Fruit fly (Drosophila melanogaster) whole organism, pupa: ENCODE data around the gene AIF.
A peak's percentile ranks its signal among the peaks of the same experiment; 100 is the strongest.

ENCODE experiments used
- CG10348 ChIP-seq: fragments of 200-800 bp; sonication (Bioruptor generic); IDR thresholded peaks from 2 replicates; pipeline ENCODE4 v1.3.6; 2022; ENCODE audit warnings: missing biosample characterization, missing genetic modification characterization
- CG12605 ChIP-seq: fragments of 200-800 bp; sonication (Bioruptor generic); IDR thresholded peaks from 2 replicates; pipeline ENCODE4 v1.3.6; 2022; ENCODE audit warnings: missing biosample characterization, missing genetic modification characterization
- CG13204 ChIP-seq: fragments of 200-800 bp; sonication (Bioruptor generic); optimal IDR thresholded peaks from 2 replicates; lab custom pipeline; 2018; ENCODE audit warnings: missing biosample characterization, mild to moderate bottlenecking, missing genetic modification characterization, moderate library complexity
- CG14655 ChIP-seq: fragments of 200-800 bp; sonication (Bioruptor generic); optimal IDR thresholded peaks from 3 replicates; lab custom pipeline; 2017; ENCODE audit warnings: mild to moderate bottlenecking, missing biosample characterization, missing genetic modification reagents, missing genetic modification characterization
- CG15710 ChIP-seq: fragments of 200-800 bp; sonication (Bioruptor generic); optimal IDR thresholded peaks from 2 replicates; lab custom pipeline; 2018; ENCODE audit warnings: missing biosample characterization, mild to moderate bottlenecking, missing genetic modification characterization, moderate library complexity
- CG17806 ChIP-seq: fragments of 200-800 bp; sonication (Bioruptor generic); optimal IDR thresholded peaks from 2 replicates; lab custom pipeline; 2018; ENCODE audit warnings: missing biosample characterization, mild to moderate bottlenecking, missing genetic modification characterization, moderate library complexity
- CG32121 ChIP-seq: fragments of 200-800 bp; sonication (Bioruptor generic); IDR thresholded peaks from 2 replicates; pipeline ENCODE4 v1.3.6; 2022; ENCODE audit warnings: missing biosample characterization, missing genetic modification characterization
- CG34367 ChIP-seq: fragments of 200-800 bp; sonication (Bioruptor generic); optimal IDR thresholded peaks from 2 replicates; lab custom pipeline; 2018; ENCODE audit warnings: missing biosample characterization, mild to moderate bottlenecking, missing genetic modification characterization
- CG4496 ChIP-seq: fragments of 200-800 bp; sonication (Bioruptor generic); IDR thresholded peaks from 3 replicates; pipeline ENCODE4 v1.3.6; 2022; ENCODE audit warnings: missing biosample characterization, missing genetic modification characterization
- CG8159 ChIP-seq: fragments of 200-800 bp; sonication (Bioruptor generic); optimal IDR thresholded peaks from 3 replicates; lab custom pipeline; 2018; ENCODE audit warnings: missing biosample characterization, mild to moderate bottlenecking, missing genetic modification characterization, moderate library complexity
- CG8301 ChIP-seq: fragments of 200-800 bp; sonication (Bioruptor generic); optimal IDR thresholded peaks from 2 replicates; lab custom pipeline; 2018; ENCODE audit warnings: missing biosample characterization, mild to moderate bottlenecking, missing genetic modification characterization
- CG9948 ChIP-seq: fragments of 200-800 bp; sonication (Bioruptor generic); optimal IDR thresholded peaks from 2 replicates; lab custom pipeline; 2018; ENCODE audit warnings: missing biosample characterization, mild to moderate bottlenecking, missing genetic modification characterization, moderate library complexity
- D1 ChIP-seq: fragments of 200-800 bp; sonication (Bioruptor generic); optimal IDR thresholded peaks from 2 replicates; lab custom pipeline; 2018; ENCODE audit warnings: missing biosample characterization, mild to moderate bottlenecking, missing genetic modification characterization, moderate library complexity
- EcR ChIP-seq: fragments of 200-800 bp; sonication (Bioruptor generic); optimal IDR thresholded peaks from 3 replicates; lab custom pipeline; 2019; ENCODE audit warnings: missing biosample characterization, missing genetic modification characterization, mild to moderate bottlenecking, moderate library complexity, missing genetic modification reagents
- Ets98B ChIP-seq: fragments of 200-800 bp; sonication (Bioruptor generic); IDR thresholded peaks from 2 replicates; pipeline ENCODE4 v1.3.6; 2022; ENCODE audit warnings: missing biosample characterization, missing genetic modification characterization
- Pif1A ChIP-seq: fragments of 200-800 bp; sonication (Bioruptor generic); optimal IDR thresholded peaks from 3 replicates; lab custom pipeline; 2016; ENCODE audit warnings: missing biosample characterization, missing genetic modification characterization
- Pif1B ChIP-seq: fragments of 200-800 bp; sonication (Bioruptor generic); optimal IDR thresholded peaks from 3 replicates; lab custom pipeline; 2016; ENCODE audit warnings: missing biosample characterization, missing genetic modification characterization
- Snoo ChIP-seq: fragments of 200-800 bp; sonication (Bioruptor generic); optimal IDR thresholded peaks from 3 replicates; lab custom pipeline; 2017; ENCODE audit warnings: missing biosample characterization, mild to moderate bottlenecking, missing genetic modification characterization, inconsistent platforms
- fd96Ca ChIP-seq: fragments of 200-800 bp; sonication (Bioruptor generic); IDR thresholded peaks from 3 replicates; pipeline ENCODE4 v1.3.6; 2022; ENCODE audit warnings: missing biosample characterization, missing genetic modification characterization
- gl ChIP-seq: fragments of 200-800 bp; sonication (Bioruptor generic); optimal IDR thresholded peaks from 2 replicates; lab custom pipeline; 2018; ENCODE audit warnings: missing biosample characterization, mild to moderate bottlenecking, missing genetic modification characterization
- rn ChIP-seq: fragments of 200-800 bp; sonication (Bioruptor generic); IDR thresholded peaks from 2 replicates; pipeline ENCODE4 v1.3.6; 2022; ENCODE audit warnings: missing biosample characterization, missing genetic modification characterization

AIF gene

dm6 chr2L:2175930-2176643 lies 24.5 kb downstream of the AIF start:
- TF ChIP-seq Snoo (tag; lab: Kevin White, UChicago) = peak; percentile 20
- peak; percentile 73 for TF ChIP-seq CG12605
- peak; percentile 33 for TF ChIP-seq CG17806 (tag; lab: Kevin White, UChicago)
- peak; percentile 44; the same call in 2 of the 3 replicates for TF ChIP-seq CG4496 (GFP tag; lab: Robert Waterston, UW)
- peak; percentile 63 for TF ChIP-seq CG14655
- no peak for TF ChIP-seq CG10348 (GFP tag; lab: Robert Waterston, UW)
- TF ChIP-seq D1 (tag; lab: Kevin White, UChicago) = peak; percentile 49
- peak; percentile 46 for TF ChIP-seq CG9948 (tag; lab: Kevin White, UChicago)
- TF ChIP-seq rn = no peak
- peak; percentile 60 for TF ChIP-seq CG13204
- no peak for TF ChIP-seq EcR (GFP tag; lab: Kevin White, UChicago)
- TF ChIP-seq Ets98B (GFP tag; lab: Robert Waterston, UW) = peak; percentile 23; the same call in 1 of the 2 replicates
- TF ChIP-seq fd96Ca = peak; percentile 17; the same call in 1 of the 3 replicates
- TF ChIP-seq Pif1A = peak; percentile 53
- TF ChIP-seq CG8159 (tag; lab: Kevin White, UChicago) = peak; percentile 73
- TF ChIP-seq CG8301 (tag; lab: Kevin White, UChicago) = peak; percentile 46
- peak; percentile 38 for TF ChIP-seq CG34367
- TF ChIP-seq CG15710 (tag; lab: Kevin White, UChicago) = peak; percentile 52
- peak; percentile 56 for TF ChIP-seq gl
- TF ChIP-seq Pif1B (GFP tag; lab: Kevin White, UChicago) = peak; percentile 60
- peak; percentile 45 for TF ChIP-seq CG32121

DNA sequence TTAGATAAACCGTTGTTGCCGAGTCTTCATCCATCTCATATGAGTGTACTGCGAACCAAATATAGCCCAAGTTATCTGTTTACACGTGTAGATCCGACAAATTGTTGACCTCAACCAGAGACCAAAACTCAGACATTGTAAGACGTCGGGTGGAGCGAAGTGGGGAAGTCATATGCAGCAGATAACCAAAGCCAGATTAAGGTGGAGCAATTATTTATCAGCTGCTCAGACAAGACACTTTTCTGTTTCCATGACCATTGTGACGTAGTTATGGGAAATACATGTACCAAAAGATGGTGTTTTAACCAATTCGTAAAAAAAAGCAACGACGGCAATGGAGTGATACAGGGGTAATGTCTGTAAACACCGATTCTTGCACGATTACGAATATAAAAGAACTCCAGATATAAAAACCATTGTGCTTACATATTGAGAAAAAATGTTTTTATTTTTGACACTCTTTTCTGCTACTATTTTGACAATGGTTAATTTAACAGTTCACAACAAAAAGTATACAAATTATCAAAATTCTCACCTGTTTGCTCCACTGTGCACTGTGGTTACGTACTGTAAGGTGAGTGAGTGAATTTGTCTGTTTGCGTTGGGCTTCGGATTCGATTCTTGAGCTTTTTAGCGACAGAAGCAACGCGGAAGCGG lies 25.9 kb downstream of the AIF start:
- peak; percentile 33; the same call in 1 of the 2 replicates for TF ChIP-seq rn
- peak; percentile 66 for TF ChIP-seq CG8159 (tag; lab: Kevin White, UChicago)
- TF ChIP-seq CG34367 = peak; percentile 41
- TF ChIP-seq Pif1B (GFP tag; lab: Kevin White, UChicago) = peak; percentile 64
- no peak for TF ChIP-seq D1 (tag; lab: Kevin White, UChicago)
- no peak for TF ChIP-seq CG10348 (GFP tag; lab: Robert Waterston, UW)
- TF ChIP-seq Snoo (tag; lab: Kevin White, UChicago) = peak; percentile 75
- TF ChIP-seq fd96Ca = no peak
- no peak for TF ChIP-seq Ets98B (GFP tag; lab: Robert Waterston, UW)
- TF ChIP-seq CG32121 = no peak
- TF ChIP-seq CG9948 (tag; lab: Kevin White, UChicago) = peak; percentile 42
- peak; percentile 68 for TF ChIP-seq Pif1A
- no peak for TF ChIP-seq CG12605
- peak; percentile 45 for TF ChIP-seq CG15710 (tag; lab: Kevin White, UChicago)
- peak; percentile 69; the same call in 2 of the 3 replicates for TF ChIP-seq CG4496 (GFP tag; lab: Robert Waterston, UW)
- peak; percentile 50 for TF ChIP-seq CG8301 (tag; lab: Kevin White, UChicago)
- TF ChIP-seq gl = no peak
- TF ChIP-seq CG17806 (tag; lab: Kevin White, UChicago) = peak; percentile 41
- TF ChIP-seq CG13204 = no peak
- TF ChIP-seq EcR (GFP tag; lab: Kevin White, UChicago) = no peak
- peak; percentile 58 for TF ChIP-seq CG14655
- TF ChIP-seq, all 21 proteins: peak for 12

- peak; percentile 24 for TF ChIP-seq CG8159 (tag; lab: Kevin White, UChicago)
- TF ChIP-seq CG32121 = no peak
- TF ChIP-seq Ets98B (GFP tag; lab: Robert Waterston, UW) = no peak
- peak; percentile 10 for TF ChIP-seq CG8301 (tag; lab: Kevin White, UChicago)
- TF ChIP-seq Snoo (tag; lab: Kevin White, UChicago) = peak; percentile 30
- peak; percentile 42 for TF ChIP-seq CG34367
- peak; percentile 5 for TF ChIP-seq CG9948 (tag; lab: Kevin White, UChicago)
- no peak for TF ChIP-seq CG10348 (GFP tag; lab: Robert Waterston, UW)
- TF ChIP-seq EcR (GFP tag; lab: Kevin White, UChicago) = peak; percentile 77
- peak; percentile 57 for TF ChIP-seq CG13204
- TF ChIP-seq gl = peak; percentile 22
- peak; percentile 30 for TF ChIP-seq CG14655
- TF ChIP-seq CG17806 (tag; lab: Kevin White, UChicago) = no peak
- TF ChIP-seq Pif1B (GFP tag; lab: Kevin White, UChicago) = peak; percentile 44
- TF ChIP-seq CG4496 (GFP tag; lab: Robert Waterston, UW) = 0 out of 3 replicates have a peak, but pooled peaks have one; percentile 23
- TF ChIP-seq rn = 0 out of 2 replicates have a peak, but pooled peaks have one; percentile 36
- TF ChIP-seq fd96Ca = no peak; the same call in 2 of the 3 replicates
- TF ChIP-seq D1 (tag; lab: Kevin White, UChicago) = no peak
- no peak for TF ChIP-seq CG12605
- no peak for TF ChIP-seq CG15710 (tag; lab: Kevin White, UChicago)
- TF ChIP-seq Pif1A = peak; percentile 38
Measured at dm6 chr2L:2177969-2178809, 26.6 kb downstream of the AIF start, which contains the start of gene aop. Gene aop, minus strand, starts transcription at chr2L:2178754.

DNA sequence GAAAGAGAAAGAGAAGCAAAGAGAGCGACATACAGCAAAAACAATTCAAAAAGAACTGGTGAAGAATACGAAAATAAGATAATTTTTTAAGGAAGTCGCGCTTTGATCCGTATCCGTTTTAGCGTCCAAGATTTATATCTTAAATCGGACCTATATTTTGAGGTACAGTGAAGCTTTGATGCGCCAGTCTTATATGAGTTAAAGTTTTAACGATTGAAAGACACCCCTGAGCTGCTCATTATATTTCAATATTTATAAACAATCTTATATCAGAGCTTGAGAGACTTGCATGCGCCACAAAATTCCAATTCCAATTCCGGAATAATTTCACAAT lies 27.2 kb downstream of the AIF start:
- TF ChIP-seq CG13204 (no peak), CG4496 (GFP tag; lab: Robert Waterston, UW) (peak; percentile 49), Ets98B (GFP tag; lab: Robert Waterston, UW) (peak; percentile 19), CG12605 (0 out of 2 replicates have a peak, but pooled peaks have one; percentile 23)
